Fruit fly (Drosophila melanogaster) whole organism, embryonic: ENCODE measurements around the gene CG32706.

Source experiments
- Aef1 ChIP-seq: fragments of 200-800 bp; sonication (Bioruptor generic); IDR thresholded peaks from 3 replicates; pipeline ENCODE4 v1.3.6; 2022; ENCODE audit warnings: missing biosample characterization, missing genetic modification characterization
- CG11085 ChIP-seq: fragments of 200-800 bp; sonication (Bioruptor generic); IDR thresholded peaks from 2 replicates; pipeline ENCODE4 v1.3.6; 2022; ENCODE audit warnings: missing biosample characterization, missing genetic modification characterization
- CG11695 ChIP-seq: fragments of 200-800 bp; sonication (Bioruptor generic); IDR thresholded peaks from 3 replicates; pipeline ENCODE4 v1.3.6; 2022; ENCODE audit warnings: missing biosample characterization, missing genetic modification characterization
- CG12236 ChIP-seq: fragments of 200-800 bp; sonication (Bioruptor generic); optimal IDR thresholded peaks from 2 replicates; lab custom pipeline; 2016; ENCODE audit warnings: missing biosample characterization, missing genetic modification characterization
- CG12391 ChIP-seq: fragments of 200-800 bp; sonication (Bioruptor generic); optimal IDR thresholded peaks from 3 replicates; lab custom pipeline; 2018; ENCODE audit warnings: missing biosample characterization, mild to moderate bottlenecking, missing genetic modification characterization, moderate library complexity
- CG13894 ChIP-seq: fragments of 200-800 bp; sonication (Bioruptor generic); optimal IDR thresholded peaks from 3 replicates; lab custom pipeline; 2018; ENCODE audit warnings: missing biosample characterization, mild to moderate bottlenecking, missing genetic modification characterization, moderate library complexity
- CG14441 ChIP-seq: fragments of 200-800 bp; sonication (Bioruptor generic); IDR thresholded peaks from 2 replicates; pipeline ENCODE4 v1.3.6; 2022; ENCODE audit warnings: missing biosample characterization, missing genetic modification characterization
- CG15269 ChIP-seq: fragments of 200-800 bp; sonication (Bioruptor generic); optimal IDR thresholded peaks from 2 replicates; lab custom pipeline; 2018; ENCODE audit warnings: missing biosample characterization, mild to moderate bottlenecking, missing genetic modification characterization, moderate library complexity
- CG15514 ChIP-seq: fragments of 200-800 bp; sonication (Bioruptor generic); optimal IDR thresholded peaks from 3 replicates; lab custom pipeline; 2017; ENCODE audit warnings: missing biosample characterization, missing genetic modification characterization, mild to moderate bottlenecking, moderate library complexity, missing genetic modification reagents
- CG18262 ChIP-seq: fragments of 200-800 bp; optimal IDR thresholded peaks from 3 replicates; lab custom pipeline; 2019; ENCODE audit warnings: missing biosample characterization, mild to moderate bottlenecking, missing genetic modification characterization, moderate library complexity
- CG2120 ChIP-seq: fragments of 200-800 bp; sonication (Bioruptor generic); optimal IDR thresholded peaks from 3 replicates; lab custom pipeline; 2016; ENCODE audit warnings: missing biosample characterization, missing genetic modification characterization
- CG2712 ChIP-seq: fragments of 200-800 bp; optimal IDR thresholded peaks from 3 replicates; lab custom pipeline; 2019; ENCODE audit warnings: missing biosample characterization, mild to moderate bottlenecking, missing genetic modification characterization, moderate library complexity
- CG30020 ChIP-seq: fragments of 200-800 bp; optimal IDR thresholded peaks from 2 replicates; lab custom pipeline; 2019; ENCODE audit warnings: missing biosample characterization, mild to moderate bottlenecking, missing genetic modification characterization, moderate library complexity
- CG31441 ChIP-seq: fragments of 200-800 bp; sonication (Bioruptor generic); IDR thresholded peaks from 2 replicates; pipeline ENCODE4 v1.3.6; 2022; ENCODE audit warnings: missing biosample characterization, missing genetic modification characterization
- CG3281 ChIP-seq: fragments of 200-800 bp; sonication (Bioruptor generic); optimal IDR thresholded peaks from 3 replicates; lab custom pipeline; 2017; ENCODE audit warnings: missing biosample characterization, mild to moderate bottlenecking, missing genetic modification characterization
- CG4404 ChIP-seq: fragments of 200-800 bp; sonication (Bioruptor generic); IDR thresholded peaks from 2 replicates; pipeline ENCODE4 v1.3.6; 2022; ENCODE audit warnings: missing biosample characterization, missing genetic modification characterization
- CG4730 ChIP-seq: fragments of 200-800 bp; sonication (Bioruptor generic); IDR thresholded peaks from 2 replicates; pipeline ENCODE4 v1.3.6; 2022; ENCODE audit warnings: missing biosample characterization, missing genetic modification characterization
- CG7839 ChIP-seq: fragments of 200-800 bp; sonication (Bioruptor generic); optimal IDR thresholded peaks from 3 replicates; lab custom pipeline; 2018; ENCODE audit warnings: missing biosample characterization, mild to moderate bottlenecking, missing genetic modification characterization, moderate library complexity
- CG9817 ChIP-seq: fragments of 200-800 bp; sonication (Bioruptor generic); optimal IDR thresholded peaks from 2 replicates; lab custom pipeline; 2018; ENCODE audit warnings: missing biosample characterization, mild to moderate bottlenecking, missing genetic modification characterization, moderate library complexity
- Drgx ChIP-seq: fragments of 200-800 bp; sonication (Bioruptor generic); IDR thresholded peaks from 2 replicates; pipeline ENCODE4 v1.3.6; 2022; ENCODE audit warnings: missing biosample characterization, missing genetic modification characterization
- Eip74EF ChIP-seq, 2 experiments: fragments of 200-800 bp in 1 of 2; fragments of >200 bp in 1 of 2; sonication (Bioruptor generic) in 1 of 2; optimal IDR thresholded peaks; 2 replicates each; lab custom pipeline; 2017 to 2019; ENCODE audit warnings: missing biosample characterization in 2 of 2, missing genetic modification characterization in 2 of 2, mild to moderate bottlenecking in 1 of 2, moderate library complexity in 1 of 2
- Hr3 ChIP-seq: fragments of 200-800 bp; sonication (Bioruptor generic); optimal IDR thresholded peaks from 3 replicates; lab custom pipeline; 2016; ENCODE audit warnings: missing biosample characterization, missing genetic modification characterization
- Hr51 ChIP-seq, 2 experiments: fragments of 200-800 bp; sonication (Bioruptor generic); optimal IDR thresholded peaks; 2 replicates in 1 of 2; 3 replicates in 1 of 2; lab custom pipeline; 2016 to 2018; ENCODE audit warnings: missing biosample characterization in 2 of 2, missing genetic modification characterization in 2 of 2, mild to moderate bottlenecking in 1 of 2, moderate library complexity in 1 of 2
- MESR4 ChIP-seq: fragments of 200-800 bp; sonication (Bioruptor generic); optimal IDR thresholded peaks from 2 replicates; lab custom pipeline; 2018; ENCODE audit warnings: missing biosample characterization, mild to moderate bottlenecking, missing genetic modification characterization, moderate library complexity
- Mes4 ChIP-seq: fragments of 200-800 bp; sonication (Bioruptor generic); optimal IDR thresholded peaks from 2 replicates; lab custom pipeline; 2016; ENCODE audit warnings: missing biosample characterization, missing genetic modification characterization
- Ptx1 ChIP-seq: fragments of 200-800 bp; sonication (Bioruptor generic); IDR thresholded peaks from 2 replicates; pipeline ENCODE4 v1.3.6; 2022; ENCODE audit warnings: missing biosample characterization, missing genetic modification characterization
- Rfx ChIP-seq: fragments of 200-800 bp; sonication (Bioruptor generic); IDR thresholded peaks from 2 replicates; pipeline ENCODE4 v1.3.6; 2022; ENCODE audit warnings: missing biosample characterization, missing genetic modification characterization
- Xbp1 ChIP-seq: fragments of 200-800 bp; sonication (Bioruptor generic); optimal IDR thresholded peaks from 3 replicates; lab custom pipeline; 2016; ENCODE audit warnings: missing biosample characterization, mild to moderate bottlenecking, missing genetic modification characterization
- ash1 ChIP-seq: fragments of 200-800 bp; sonication (Bioruptor generic); optimal IDR thresholded peaks from 2 replicates; lab custom pipeline; 2018; ENCODE audit warnings: missing biosample characterization, mild to moderate bottlenecking, missing genetic modification characterization
- caup ChIP-seq: fragments of 200-800 bp; sonication (Bioruptor generic); optimal IDR thresholded peaks from 3 replicates; lab custom pipeline; 2017; ENCODE audit warnings: missing biosample characterization, mild to moderate bottlenecking, missing genetic modification characterization, moderate library complexity; ENCODE audit not compliant: severe bottlenecking
- dpn ChIP-seq, 2 experiments: fragments of 200-800 bp; sonication (Bioruptor generic); optimal IDR thresholded peaks; 3 replicates each; lab custom pipeline; 2016; ENCODE audit warnings: missing biosample characterization in 2 of 2, missing genetic modification characterization in 2 of 2
- eve ChIP-seq, 2 experiments: fragments of >200 bp; optimal IDR thresholded peaks; 2 replicates each; lab custom pipeline; 2017; ENCODE audit warnings: missing biosample characterization in 2 of 2, missing genetic modification characterization in 2 of 2
- gem ChIP-seq: fragments of 200-800 bp; sonication (Bioruptor generic); optimal IDR thresholded peaks from 2 replicates; lab custom pipeline; 2019; ENCODE audit warnings: missing biosample characterization, mild to moderate bottlenecking, missing genetic modification characterization, moderate library complexity
- hkb ChIP-seq, 2 experiments: fragments of 200-800 bp in 1 of 2; fragments of >200 bp in 1 of 2; sonication (Bioruptor generic) in 1 of 2; IDR thresholded peaks in 1 of 2; optimal IDR thresholded peaks in 1 of 2; 2 replicates each; pipeline versions ENCODE4 v1.3.6 to Lab custom; 2017 to 2022; ENCODE audit warnings: missing biosample characterization in 1 of 2, missing genetic modification characterization in 1 of 2
- ind ChIP-seq: fragments of 200-800 bp; sonication (Bioruptor generic); optimal IDR thresholded peaks from 3 replicates; lab custom pipeline; 2016; ENCODE audit warnings: missing biosample characterization, missing genetic modification characterization
- lab ChIP-seq: fragments of 200-800 bp; sonication (Bioruptor generic); optimal IDR thresholded peaks from 3 replicates; lab custom pipeline; 2017; ENCODE audit warnings: missing biosample characterization, missing genetic modification characterization, mild to moderate bottlenecking, moderate library complexity, missing genetic modification reagents
- lbe ChIP-seq: fragments of 200-800 bp; sonication (Bioruptor generic); optimal IDR thresholded peaks from 2 replicates; lab custom pipeline; 2016; ENCODE audit warnings: missing biosample characterization, mild to moderate bottlenecking, missing genetic modification characterization
- mirr ChIP-seq: fragments of 200-800 bp; sonication (Bioruptor generic); optimal IDR thresholded peaks from 3 replicates; lab custom pipeline; 2018; ENCODE audit warnings: missing biosample characterization, mild to moderate bottlenecking, missing genetic modification characterization
- nmo ChIP-seq: fragments of 200-800 bp; sonication (Bioruptor generic); optimal IDR thresholded peaks from 2 replicates; lab custom pipeline; 2018; ENCODE audit warnings: missing biosample characterization, mild to moderate bottlenecking, missing genetic modification characterization, moderate library complexity
- nom ChIP-seq: fragments of 200-800 bp; sonication (Bioruptor generic); optimal IDR thresholded peaks from 2 replicates; lab custom pipeline; 2017; ENCODE audit warnings: missing biosample characterization, missing genetic modification characterization, mild to moderate bottlenecking, moderate library complexity, missing genetic modification reagents
- phol ChIP-seq: fragments of 200-800 bp; sonication (Bioruptor generic); optimal IDR thresholded peaks from 3 replicates; lab custom pipeline; 2018; ENCODE audit warnings: missing biosample characterization, mild to moderate bottlenecking, missing genetic modification characterization, moderate library complexity
- prd ChIP-seq, 3 experiments: fragments of >200 bp in 2 of 3; fragments of 200-800 bp in 1 of 3; sonication (Bioruptor generic) in 1 of 3; optimal IDR thresholded peaks in 2 of 3; IDR thresholded peaks in 1 of 3; 2 replicates in 2 of 3; 3 replicates in 1 of 3; pipeline versions ENCODE4 v1.3.6 to Lab custom; 2017 to 2022; ENCODE audit warnings: missing biosample characterization in 1 of 3, missing genetic modification characterization in 1 of 3
- row ChIP-seq: fragments of 200-800 bp; sonication (Bioruptor generic); IDR thresholded peaks from 3 replicates; pipeline ENCODE4 v1.3.6; 2022; ENCODE audit warnings: missing biosample characterization, missing genetic modification characterization
- scrt ChIP-seq: fragments of 200-800 bp; sonication (Bioruptor generic); optimal IDR thresholded peaks from 2 replicates; lab custom pipeline; 2018; ENCODE audit warnings: missing biosample characterization, mild to moderate bottlenecking, missing genetic modification characterization, moderate library complexity
- unpg ChIP-seq: fragments of 200-800 bp; sonication (Bioruptor generic); optimal IDR thresholded peaks from 3 replicates; lab custom pipeline; 2018; ENCODE audit warnings: missing biosample characterization, mild to moderate bottlenecking, missing genetic modification characterization, moderate library complexity
- vvl ChIP-seq: fragments of 200-800 bp; sonication (Bioruptor generic); IDR thresholded peaks from 2 replicates; pipeline ENCODE4 v1.3.6; 2022; ENCODE audit warnings: missing biosample characterization, missing genetic modification characterization
- z ChIP-seq: fragments of 200-800 bp; sonication (Bioruptor generic); IDR thresholded peaks from 3 replicates; pipeline ENCODE4 v1.3.6; 2022; ENCODE audit warnings: missing biosample characterization, missing genetic modification characterization

The CG32706 gene

DNA sequence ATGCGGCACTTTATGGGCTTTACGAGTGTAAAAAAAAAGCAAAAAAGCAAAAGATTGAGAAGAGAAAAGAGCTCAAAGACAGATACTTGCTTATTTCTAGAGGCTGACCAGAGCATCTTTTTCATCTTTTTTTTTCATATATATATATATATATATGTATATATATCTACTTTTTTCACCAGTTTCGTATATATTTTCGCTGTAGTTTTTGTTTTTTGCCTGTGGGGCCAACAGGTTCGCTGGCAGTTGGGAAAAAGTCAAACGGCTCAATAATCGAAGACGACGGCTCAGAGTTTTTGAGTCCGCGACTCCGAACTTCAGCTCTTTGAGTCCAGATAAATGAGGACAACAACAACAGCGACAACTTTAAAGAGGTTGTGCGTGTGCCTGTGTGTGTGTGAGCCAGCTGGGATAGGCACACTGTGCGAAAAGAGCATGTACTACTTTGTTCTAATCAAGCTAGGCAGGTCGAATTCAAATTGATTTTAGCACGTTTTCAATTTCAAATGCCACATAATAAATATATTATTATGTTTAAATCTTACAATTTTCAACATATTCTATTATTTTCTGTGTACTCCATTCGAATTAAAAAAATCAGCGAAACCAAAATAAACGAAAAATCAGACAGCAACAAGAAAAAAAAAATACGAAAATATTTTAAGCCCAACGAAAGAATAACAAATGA lies 20.0 kb upstream of the CG32706 start (continued):
- peak; percentile 46 for TF ChIP-seq CG15269
- peak; percentile 41; the same call in 2 of the 3 replicates for TF ChIP-seq Aef1 (GFP tag; lab: Robert Waterston, UW)
- peak; percentile 12 for TF ChIP-seq CG9817 (tag; lab: Kevin White, UChicago)
- no peak for TF ChIP-seq MESR4 (GFP tag; lab: Kevin White, UChicago)
- TF ChIP-seq CG12391 (tag; lab: Kevin White, UChicago), result peak; percentile 11
- peak; percentile 24 for TF ChIP-seq Hr3 (GFP tag; lab: Kevin White, UChicago)
- peak; percentile 22 for TF ChIP-seq nmo
- no peak for TF ChIP-seq ash1 (GFP tag; lab: Kevin White, UChicago)
- TF ChIP-seq lbe (GFP tag; lab: Kevin White, UChicago), result peak; percentile 64
- TF ChIP-seq CG14441 (GFP tag; lab: Robert Waterston, UW), result peak; percentile 47; the same call in 1 of the 2 replicates
- TF ChIP-seq lab (GFP tag; lab: Kevin White, UChicago), result peak; percentile 34
- TF ChIP-seq nom (GFP tag; lab: Kevin White, UChicago), result peak; percentile 63
- 0 out of 3 replicates have a peak, but pooled peaks have one; percentile 13 for TF ChIP-seq z (GFP tag; lab: Robert Waterston, UW)
- TF ChIP-seq CG4404 (GFP tag; lab: Robert Waterston, UW), result no peak
- TF ChIP-seq CG2120 (GFP tag; lab: Kevin White, UChicago), result peak; percentile 19
- peak; percentile 48 for TF ChIP-seq CG7839
- peak; percentile 61 for TF ChIP-seq Ptx1
- TF ChIP-seq gem, result peak; percentile 57
- TF ChIP-seq mirr (GFP tag; lab: Kevin White, UChicago), result no peak
- peak; percentile 17 for TF ChIP-seq caup (GFP tag; lab: Kevin White, UChicago)
- no peak for TF ChIP-seq Eip74EF (GFP tag; optimal IDR thresholded peaks at IDR 0.05; lab: Kevin White, UChicago)
- peak; percentile 42 for TF ChIP-seq unpg (GFP tag; lab: Kevin White, UChicago)
- TF ChIP-seq CG31441 (GFP tag; lab: Robert Waterston, UW), result 0 out of 2 replicates have a peak, but pooled peaks have one; percentile 20
- TF ChIP-seq CG3281, result peak; percentile 9
- peak; percentile 56 for TF ChIP-seq row (GFP tag; lab: Robert Waterston, UW)
- TF ChIP-seq vvl, result peak; percentile 32; the same call in 1 of the 2 replicates
- TF ChIP-seq CG13894 (tag; lab: Kevin White, UChicago), result no peak
- TF ChIP-seq Rfx (GFP tag; lab: Robert Waterston, UW), result peak; percentile 58
- peak; percentile 11 for TF ChIP-seq CG2712
- TF ChIP-seq CG12236, result no peak
- TF ChIP-seq phol, result peak; percentile 36
- no peak for TF ChIP-seq CG30020 (tag; lab: Kevin White, UChicago)
- peak; percentile 38; the same call in 1 of the 3 replicates for TF ChIP-seq CG11695
- TF ChIP-seq CG11085 (GFP tag; lab: Robert Waterston, UW), result no peak
- TF ChIP-seq prd (optimal IDR thresholded peaks at IDR 0.05; lab: Kevin White, UChicago), result no peak
- peak; percentile 54; the same call in 2 of the 3 replicates for TF ChIP-seq prd (GFP tag; IDR thresholded peaks at IDR 0.05; lab: Robert Waterston, UW)
- peak in 1 of 2 experiments; percentile 54 for TF ChIP-seq eve (GFP tag; optimal IDR thresholded peaks at IDR 0.05; lab: Kevin White, UChicago)
- TF ChIP-seq CG15514 (GFP tag; lab: Kevin White, UChicago), result no peak
- no peak for TF ChIP-seq hkb (optimal IDR thresholded peaks at IDR 0.05; lab: Kevin White, UChicago)
- peak; percentile 57 for TF ChIP-seq hkb (GFP tag; IDR thresholded peaks at IDR 0.05; lab: Robert Waterston, UW)
- TF ChIP-seq CG4730 (GFP tag; lab: Robert Waterston, UW), result no peak
- no peak for TF ChIP-seq scrt
- TF ChIP-seq dpn (GFP tag; optimal IDR thresholded peaks at IDR 0.05; lab: Kevin White, UChicago), result peak in 1 of 2 experiments; percentile 20
- peak; percentile 15 for TF ChIP-seq Xbp1
- no peak for TF ChIP-seq Mes4 (GFP tag; lab: Kevin White, UChicago)
- TF ChIP-seq CG18262 (tag; lab: Kevin White, UChicago), result peak; percentile 10
- peak in 1 of 2 experiments; percentile 43 for TF ChIP-seq Hr51 (GFP tag; optimal IDR thresholded peaks at IDR 0.05; lab: Kevin White, UChicago)
- TF ChIP-seq ind (GFP tag; lab: Kevin White, UChicago), result peak; percentile 31
- peak; percentile 71 for TF ChIP-seq Drgx (GFP tag; lab: Robert Waterston, UW)
